Worm (Caenorhabditis elegans) whole organism, L1 larva: ENCODE measurements around the gene F38A6.4.

Experiments used
- F16B12.6 ChIP-seq: fragments of 150-350 bp; optimal IDR thresholded peaks from 2 replicates; lab custom pipeline; 2014; ENCODE audit warnings: missing biosample characterization, missing genetic modification characterization
- alr-1 ChIP-seq: fragments of 200-800 bp; sonication (Bioruptor generic); optimal IDR thresholded peaks from 2 replicates; lab custom pipeline; 2018; ENCODE audit warnings: borderline replicate concordance, mild to moderate bottlenecking, missing genetic modification characterization, missing compliant biosample characterization
- ama-1 ChIP-seq: fragments of 150-350 bp; optimal IDR thresholded peaks from 2 replicates; lab custom pipeline; 2014
- ceh-63 ChIP-seq: fragments of 200-800 bp; sonication (Bioruptor generic); optimal IDR thresholded peaks from 2 replicates; lab custom pipeline; 2018; ENCODE audit warnings: mild to moderate bottlenecking, missing genetic modification characterization, missing compliant biosample characterization
- ceh-82 ChIP-seq, 3 experiments: fragments of 150-350 bp in 1 of 3; sonication (generic microtip) in 2 of 3; optimal IDR thresholded peaks; 2 replicates each; lab custom pipeline; 2014 to 2017; ENCODE audit warnings: missing biosample characterization in 3 of 3, missing genetic modification characterization in 3 of 3
- ceh-88 ChIP-seq: fragments of 200-800 bp; sonication (Bioruptor generic); IDR thresholded peaks from 2 replicates; pipeline ENCODE4 v1.3.6; 2022; ENCODE audit warnings: missing genetic modification characterization, missing compliant biosample characterization
- ces-1 ChIP-seq: fragments of 150-350 bp; optimal IDR thresholded peaks from 2 replicates; lab custom pipeline; 2014; ENCODE audit warnings: missing biosample characterization, missing genetic modification reagents, missing genetic modification characterization
- dsc-1 ChIP-seq: sonication (generic microtip); optimal IDR thresholded peaks from 2 replicates; lab custom pipeline; 2016; ENCODE audit warnings: mild to moderate bottlenecking, missing genetic modification characterization, missing compliant biosample characterization
- efl-1 ChIP-seq, 4 experiments: fragments of 150-350 bp; optimal IDR thresholded peaks in 3 of 4; peaks in 1 of 4; 1 replicate in 1 of 4; 2 replicates in 3 of 4; lab custom pipeline; 2014; ENCODE audit warnings: missing biosample characterization in 2 of 4, missing genetic modification characterization in 2 of 4, missing genetic modification reagents in 2 of 4
- egl-13 ChIP-seq: sonication (generic microtip); optimal IDR thresholded peaks from 2 replicates; lab custom pipeline; 2016; ENCODE audit warnings: missing genotype, missing genetic modification reagents, missing genetic modification characterization, missing compliant biosample characterization
- ets-5 ChIP-seq: fragments of 200-800 bp; sonication (Bioruptor generic); IDR thresholded peaks from 2 replicates; pipeline ENCODE4 v1.3.6; 2022; ENCODE audit warnings: missing genetic modification characterization, missing compliant biosample characterization
- fkh-10 ChIP-seq: sonication (generic microtip); optimal IDR thresholded peaks from 2 replicates; lab custom pipeline; 2017; ENCODE audit warnings: missing biosample characterization, missing genetic modification reagents, missing genetic modification characterization
- fkh-8 ChIP-seq: sonication (generic microtip); optimal IDR thresholded peaks from 2 replicates; lab custom pipeline; 2016; ENCODE audit warnings: mild to moderate bottlenecking, missing genetic modification characterization, missing compliant biosample characterization
- fos-1 ChIP-seq: fragments of 150-350 bp; optimal IDR thresholded peaks from 2 replicates; lab custom pipeline; 2014; ENCODE audit warnings: missing biosample characterization, missing genetic modification characterization
- hlh-17 ChIP-seq: fragments of 200-800 bp; sonication (Bioruptor generic); optimal IDR thresholded peaks from 2 replicates; lab custom pipeline; 2018; ENCODE audit warnings: missing genetic modification characterization, mild to moderate bottlenecking, missing compliant biosample characterization, moderate library complexity, borderline replicate concordance
- hpl-2 ChIP-seq: fragments of 150-350 bp; optimal IDR thresholded peaks from 2 replicates; lab custom pipeline; 2014; ENCODE audit warnings: missing biosample characterization, missing genetic modification reagents, missing genetic modification characterization
- irx-1 ChIP-seq: sonication (generic microtip); optimal IDR thresholded peaks from 2 replicates; lab custom pipeline; 2016; ENCODE audit warnings: missing genetic modification characterization, missing compliant biosample characterization
- lin-14 ChIP-seq: fragments of 200-800 bp; sonication (Bioruptor generic); optimal IDR thresholded peaks from 2 replicates; lab custom pipeline; 2018; ENCODE audit warnings: mild to moderate bottlenecking, missing genetic modification characterization, moderate library complexity, missing compliant biosample characterization
- mab-9 ChIP-seq: fragments of 200-800 bp; sonication (Bioruptor generic); IDR thresholded peaks from 2 replicates; pipeline ENCODE4 v1.3.6; 2022; ENCODE audit warnings: missing genetic modification reagents, missing genetic modification characterization, missing compliant biosample characterization
- mdl-1 ChIP-seq, 2 experiments: fragments of 150-350 bp; optimal IDR thresholded peaks; 2 replicates each; lab custom pipeline; 2014 to 2017; ENCODE audit warnings: missing biosample characterization in 2 of 2, missing genetic modification characterization in 2 of 2, inconsistent platforms in 1 of 2
- mef-2 ChIP-seq: fragments of 150-350 bp; optimal IDR thresholded peaks from 2 replicates; lab custom pipeline; 2014; ENCODE audit warnings: missing biosample characterization, missing genetic modification characterization
- nhr-11 ChIP-seq: fragments of 150-350 bp; optimal IDR thresholded peaks from 2 replicates; lab custom pipeline; 2014; ENCODE audit warnings: missing biosample characterization, missing genetic modification characterization
- nhr-12 ChIP-seq: sonication (generic microtip); optimal IDR thresholded peaks from 2 replicates; lab custom pipeline; 2017; ENCODE audit warnings: missing biosample characterization, missing genetic modification characterization
- nhr-20 ChIP-seq: sonication (generic microtip); optimal IDR thresholded peaks from 2 replicates; lab custom pipeline; 2016; ENCODE audit warnings: mild to moderate bottlenecking, missing genetic modification characterization, missing compliant biosample characterization
- nhr-237 ChIP-seq: fragments of 150-350 bp; optimal IDR thresholded peaks from 2 replicates; lab custom pipeline; 2014; ENCODE audit warnings: missing biosample characterization, missing genetic modification characterization
- nhr-28 ChIP-seq: fragments of 150-350 bp; optimal IDR thresholded peaks from 2 replicates; lab custom pipeline; 2014; ENCODE audit warnings: missing biosample characterization, missing genetic modification characterization
- nhr-47 ChIP-seq: sonication (generic microtip); optimal IDR thresholded peaks from 2 replicates; lab custom pipeline; 2016; ENCODE audit warnings: mild to moderate bottlenecking, missing genetic modification characterization, moderate library complexity, missing compliant biosample characterization
- nhr-71 ChIP-seq: sonication (generic microtip); optimal IDR thresholded peaks from 2 replicates; lab custom pipeline; 2016; ENCODE audit warnings: mild to moderate bottlenecking, missing genetic modification characterization, moderate library complexity, missing compliant biosample characterization
- nhr-84 ChIP-seq: sonication (generic microtip); optimal IDR thresholded peaks from 2 replicates; lab custom pipeline; 2017; ENCODE audit warnings: missing biosample characterization, missing genetic modification characterization
- skn-1 ChIP-seq: fragments of 150-350 bp; optimal IDR thresholded peaks from 2 replicates; lab custom pipeline; 2014; ENCODE audit warnings: missing biosample characterization, missing genetic modification characterization
- snpc-4 ChIP-seq: fragments of 150-350 bp; optimal IDR thresholded peaks from 2 replicates; lab custom pipeline; 2014; ENCODE audit warnings: missing biosample characterization, missing genetic modification characterization
- sox-4 ChIP-seq: sonication (generic microtip); optimal IDR thresholded peaks from 2 replicates; lab custom pipeline; 2016; ENCODE audit warnings: missing genetic modification characterization, missing compliant biosample characterization
- sup-37 ChIP-seq: fragments of 200-800 bp; sonication (Bioruptor generic); optimal IDR thresholded peaks from 2 replicates; lab custom pipeline; 2018; ENCODE audit warnings: mild to moderate bottlenecking, missing genetic modification characterization, missing compliant biosample characterization
- tbx-2 ChIP-seq: sonication (generic microtip); optimal IDR thresholded peaks from 2 replicates; lab custom pipeline; 2016; ENCODE audit warnings: missing genetic modification characterization, missing compliant biosample characterization
- tlp-1 ChIP-seq: fragments of 150-350 bp; optimal IDR thresholded peaks from 2 replicates; lab custom pipeline; 2014; ENCODE audit warnings: missing biosample characterization, missing genetic modification characterization
- unc-130 ChIP-seq: fragments of 150-350 bp; optimal IDR thresholded peaks from 2 replicates; lab custom pipeline; 2017; ENCODE audit warnings: missing biosample characterization, missing genetic modification characterization, inconsistent platforms
- unc-30 ChIP-seq: sonication (generic microtip); optimal IDR thresholded peaks from 2 replicates; lab custom pipeline; 2017; ENCODE audit warnings: missing biosample characterization, missing genetic modification characterization
- unc-62 ChIP-seq: fragments of 150-350 bp; optimal IDR thresholded peaks from 2 replicates; lab custom pipeline; 2014; ENCODE audit warnings: missing biosample characterization, missing genetic modification reagents, missing genetic modification characterization
- unc-86 ChIP-seq: sonication (generic microtip); optimal IDR thresholded peaks from 2 replicates; lab custom pipeline; 2016; ENCODE audit warnings: missing genetic modification characterization, missing compliant biosample characterization
- unc-98 ChIP-seq: fragments of 200-800 bp; sonication (Bioruptor generic); IDR thresholded peaks from 2 replicates; pipeline ENCODE4 v1.3.6; 2022; ENCODE audit warnings: missing genetic modification characterization, missing compliant biosample characterization
- zag-1 ChIP-seq: fragments of 150-350 bp; optimal IDR thresholded peaks from 2 replicates; lab custom pipeline; 2014; ENCODE audit warnings: missing biosample characterization, missing genetic modification characterization
- zip-4 ChIP-seq: fragments of 200-800 bp; sonication (Bioruptor generic); optimal IDR thresholded peaks from 2 replicates; lab custom pipeline; 2018; ENCODE audit warnings: mild to moderate bottlenecking, missing genetic modification characterization, moderate library complexity, missing compliant biosample characterization
- ztf-11 ChIP-seq, 2 experiments: sonication (generic microtip); optimal IDR thresholded peaks; 2 replicates each; lab custom pipeline; 2016 to 2017; ENCODE audit warnings: missing genetic modification characterization in 2 of 2, missing biosample characterization in 1 of 2, missing compliant biosample characterization in 1 of 2

Gene F38A6.4

DNA sequence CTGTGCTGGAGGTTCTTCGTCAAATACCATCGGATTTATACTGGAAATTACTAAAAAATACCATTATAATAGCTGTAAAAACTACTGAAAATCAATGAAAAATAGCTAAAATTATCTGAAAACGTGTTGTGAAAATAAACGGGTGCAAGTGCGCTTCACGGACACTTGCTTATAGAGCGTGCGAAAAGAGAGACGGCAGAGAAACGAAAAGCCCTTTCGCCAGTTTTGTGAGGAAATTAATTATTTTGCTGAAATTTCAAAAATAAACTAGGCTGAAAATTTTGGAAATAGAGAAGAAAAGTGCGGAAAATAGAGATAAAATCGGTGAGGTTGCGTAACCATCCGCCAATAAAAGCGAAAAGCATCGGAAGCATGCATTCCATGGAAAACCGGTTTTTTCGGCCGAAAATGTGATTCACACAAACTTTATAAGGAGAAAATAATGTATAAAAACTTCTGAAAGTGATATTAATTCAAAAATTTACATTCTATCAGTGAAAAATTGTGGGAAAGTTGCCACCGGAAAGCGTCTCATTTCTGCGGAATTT is 30.8 kb downstream of the F38A6.4 start, which contains the start of gene dnj-25 (continued):
- TF ChIP-seq ceh-88 (GFP tag; lab: Robert Waterston, UW) (no peak), snpc-4 (no peak), zag-1 (tag; lab: Kevin White, UChicago) (no peak), sup-37 (GFP tag; lab: Kevin White, UChicago) (no peak), zip-4 (GFP tag; lab: Kevin White, UChicago) (no peak), hlh-17 (no peak), fos-1 (tag; lab: Kevin White, UChicago) (no peak), mef-2 (tag; lab: Kevin White, UChicago) (no peak), hpl-2 (GFP tag; lab: Kevin White, UChicago) (no peak), lin-14 (GFP tag; lab: Kevin White, UChicago) (peak; percentile 47), fkh-10 (GFP tag; lab: Kevin White, UChicago) (no peak), unc-130 (no peak), ets-5 (GFP tag; lab: Robert Waterston, UW) (no peak), unc-86 (tag; lab: Kevin White, UChicago) (no peak), sox-4 (tag; lab: Kevin White, UChicago) (no peak), nhr-28 (tag; lab: Kevin White, UChicago) (no peak), nhr-47 (peak; percentile 10), nhr-11 (tag; lab: Kevin White, UChicago) (no peak), unc-30 (tag; lab: Kevin White, UChicago) (no peak), mdl-1 (tag; optimal IDR thresholded peaks at IDR 0.05; lab: Kevin White, UChicago) (no peak), ceh-82 (tag; optimal IDR thresholded peaks at IDR 0.05; lab: Kevin White, UChicago) (peak in 1 of 3 experiments; percentile 31), F16B12.6 (no peak), unc-98 (GFP tag; lab: Robert Waterston, UW) (no peak), nhr-12 (no peak), ztf-11 (tag; optimal IDR thresholded peaks at IDR 0.05; lab: Kevin White, UChicago) (no peak), nhr-237 (tag; lab: Kevin White, UChicago) (no peak), unc-62 (GFP tag; lab: Kevin White, UChicago) (no peak), mab-9 (no peak), efl-1 (optimal IDR thresholded peaks at IDR 0.05; lab: Kevin White, UChicago) (peak; percentile 35 to 46), efl-1 (GFP tag; optimal IDR thresholded peaks at IDR 0.05 in 1 of 2; lab: Kevin White, UChicago) (peak; percentile 31 to 89), nhr-84 (no peak), nhr-71 (peak; percentile 35), ceh-63 (no peak), alr-1 (no peak), fkh-8 (tag; lab: Kevin White, UChicago) (no peak), irx-1 (tag; lab: Kevin White, UChicago) (no peak), ces-1 (no peak), egl-13 (tag; lab: Kevin White, UChicago) (no peak), nhr-20 (tag; lab: Kevin White, UChicago) (peak; percentile 14)

- TF ChIP-seq irx-1 (tag; lab: Kevin White, UChicago) (peak; percentile 2), tbx-2 (tag; lab: Kevin White, UChicago) (peak; percentile 7), tlp-1 (tag; lab: Kevin White, UChicago) (no peak), nhr-28 (tag; lab: Kevin White, UChicago) (no peak), ces-1 (peak; percentile 33), fkh-10 (GFP tag; lab: Kevin White, UChicago) (peak; percentile 65)
Observed at ce11 chrV:20739387-20739786, 35.8 kb downstream of the F38A6.4 start.

DNA sequence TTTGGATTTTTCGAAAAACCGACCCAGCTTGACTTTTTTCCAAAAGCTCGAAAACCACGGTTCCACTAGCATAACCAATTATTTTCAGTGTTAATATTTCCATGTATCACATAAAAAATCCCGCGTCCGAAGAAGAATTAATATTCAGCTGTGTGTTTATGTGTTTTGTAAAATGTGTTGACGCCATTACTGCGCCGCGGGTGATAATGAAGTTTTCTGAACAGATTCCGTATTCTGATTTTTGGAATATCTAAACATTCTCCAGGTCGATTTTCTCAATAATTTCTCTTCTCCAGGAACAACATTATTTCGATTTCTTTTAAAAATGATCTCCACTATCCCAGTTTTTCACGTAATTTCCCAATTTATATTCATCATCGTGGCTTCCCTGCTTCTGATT is 40.5 kb downstream of the F38A6.4 start, which contains the start of gene srxa-6:
srxa-6 (plus strand) TSS at position 301 of the 400 bp plus-strand sequence.
- TF ChIP-seq lin-14 (GFP tag; lab: Kevin White, UChicago) (no peak), skn-1 (tag; lab: Kevin White, UChicago) (no peak), dsc-1 (no peak), ama-1 (lab: Kevin White, UChicago) (no peak)
